Fruit fly (Drosophila melanogaster) whole organism, embryonic: ENCODE measurements around the gene CG43731.

Experiments
- CG10654 ChIP-seq: fragments of 200-800 bp; sonication (Bioruptor generic); optimal IDR thresholded peaks from 2 replicates; lab custom pipeline; 2016; ENCODE audit warnings: missing biosample characterization, missing genetic modification characterization
- CG11695 ChIP-seq: fragments of 200-800 bp; sonication (Bioruptor generic); IDR thresholded peaks from 3 replicates; pipeline ENCODE4 v1.3.6; 2022; ENCODE audit warnings: missing biosample characterization, missing genetic modification characterization
- CG12071 ChIP-seq: fragments of 200-800 bp; sonication (Bioruptor generic); optimal IDR thresholded peaks from 3 replicates; lab custom pipeline; 2018; ENCODE audit warnings: missing biosample characterization, mild to moderate bottlenecking, missing genetic modification characterization
- CG12104 ChIP-seq: fragments of 200-800 bp; sonication (Bioruptor generic); optimal IDR thresholded peaks from 3 replicates; lab custom pipeline; 2016; ENCODE audit warnings: missing biosample characterization, missing genetic modification characterization
- CG12219 ChIP-seq: fragments of 200-800 bp; sonication (Bioruptor generic); optimal IDR thresholded peaks from 3 replicates; lab custom pipeline; 2018; ENCODE audit warnings: missing biosample characterization, mild to moderate bottlenecking, missing genetic modification characterization
- CG13287 ChIP-seq: fragments of 200-800 bp; sonication (Bioruptor generic); IDR thresholded peaks from 2 replicates; pipeline ENCODE4 v1.3.6; 2022; ENCODE audit warnings: missing biosample characterization, missing genetic modification characterization; ENCODE audit not compliant: partially characterized antibody
- CG14860 ChIP-seq: fragments of 200-800 bp; sonication (Bioruptor generic); IDR thresholded peaks from 3 replicates; pipeline ENCODE4 v1.3.6; 2022; ENCODE audit warnings: missing biosample characterization, missing genetic modification characterization; ENCODE audit not compliant: partially characterized antibody
- CG18476 ChIP-seq: fragments of 200-800 bp; sonication (Bioruptor generic); optimal IDR thresholded peaks from 2 replicates; lab custom pipeline; 2016; ENCODE audit warnings: missing biosample characterization, mild to moderate bottlenecking, missing genetic modification characterization
- CG18764 ChIP-seq: fragments of 200-800 bp; sonication (Bioruptor generic); optimal IDR thresholded peaks from 3 replicates; lab custom pipeline; 2016; ENCODE audit warnings: missing biosample characterization, missing genetic modification characterization
- CG2712 ChIP-seq: fragments of 200-800 bp; optimal IDR thresholded peaks from 3 replicates; lab custom pipeline; 2019; ENCODE audit warnings: missing biosample characterization, mild to moderate bottlenecking, missing genetic modification characterization, moderate library complexity
- CG30020 ChIP-seq: fragments of 200-800 bp; optimal IDR thresholded peaks from 2 replicates; lab custom pipeline; 2019; ENCODE audit warnings: missing biosample characterization, mild to moderate bottlenecking, missing genetic modification characterization, moderate library complexity
- CG30403 ChIP-seq: fragments of 200-800 bp; sonication (Bioruptor generic); optimal IDR thresholded peaks from 3 replicates; lab custom pipeline; 2016; ENCODE audit warnings: missing biosample characterization, missing genetic modification characterization
- CG3065 ChIP-seq: fragments of 200-800 bp; sonication (Bioruptor generic); optimal IDR thresholded peaks from 2 replicates; lab custom pipeline; 2016; ENCODE audit warnings: missing biosample characterization, missing genetic modification characterization
- CG3838 ChIP-seq: fragments of 200-800 bp; sonication (Bioruptor generic); optimal IDR thresholded peaks from 3 replicates; lab custom pipeline; 2016; ENCODE audit warnings: missing biosample characterization, missing genetic modification characterization
- CG3847 ChIP-seq: fragments of 200-800 bp; sonication (Bioruptor generic); IDR thresholded peaks from 2 replicates; pipeline ENCODE4 v1.3.6; 2022; ENCODE audit warnings: missing biosample characterization, missing genetic modification characterization
- CG6654 ChIP-seq: fragments of 200-800 bp; sonication (Bioruptor generic); optimal IDR thresholded peaks from 2 replicates; lab custom pipeline; 2017; ENCODE audit warnings: missing biosample characterization, mild to moderate bottlenecking, missing genetic modification characterization
- CG8924 ChIP-seq: fragments of 200-800 bp; optimal IDR thresholded peaks from 3 replicates; lab custom pipeline; 2019; ENCODE audit warnings: missing biosample characterization, mild to moderate bottlenecking, missing genetic modification characterization, moderate library complexity
- Deaf1 ChIP-seq: fragments of 200-800 bp; optimal IDR thresholded peaks from 3 replicates; lab custom pipeline; 2019; ENCODE audit warnings: missing biosample characterization, mild to moderate bottlenecking, missing genetic modification characterization, moderate library complexity
- Dp ChIP-seq: fragments of 200-800 bp; sonication (Bioruptor generic); optimal IDR thresholded peaks from 2 replicates; lab custom pipeline; 2018; ENCODE audit warnings: missing biosample characterization, mild to moderate bottlenecking, missing genetic modification characterization, moderate library complexity
- ERR ChIP-seq: fragments of 200-800 bp; sonication (Bioruptor generic); optimal IDR thresholded peaks from 2 replicates; lab custom pipeline; 2016; ENCODE audit warnings: missing biosample characterization, missing genetic modification characterization
- Hmr ChIP-seq: fragments of 200-800 bp; sonication (Bioruptor generic); optimal IDR thresholded peaks from 3 replicates; lab custom pipeline; 2017; ENCODE audit warnings: mild to moderate bottlenecking, missing biosample characterization, missing genetic modification reagents, missing genetic modification characterization
- Hr51 ChIP-seq, 2 experiments: fragments of 200-800 bp; sonication (Bioruptor generic); optimal IDR thresholded peaks; 2 replicates in 1 of 2; 3 replicates in 1 of 2; lab custom pipeline; 2016 to 2018; ENCODE audit warnings: missing biosample characterization in 2 of 2, missing genetic modification characterization in 2 of 2, mild to moderate bottlenecking in 1 of 2, moderate library complexity in 1 of 2
- MESR4 ChIP-seq: fragments of 200-800 bp; sonication (Bioruptor generic); optimal IDR thresholded peaks from 2 replicates; lab custom pipeline; 2018; ENCODE audit warnings: missing biosample characterization, mild to moderate bottlenecking, missing genetic modification characterization, moderate library complexity
- Mes4 ChIP-seq: fragments of 200-800 bp; sonication (Bioruptor generic); optimal IDR thresholded peaks from 2 replicates; lab custom pipeline; 2016; ENCODE audit warnings: missing biosample characterization, missing genetic modification characterization
- Sox102F ChIP-seq: fragments of 200-800 bp; sonication (Bioruptor generic); optimal IDR thresholded peaks from 2 replicates; lab custom pipeline; 2018; ENCODE audit warnings: missing biosample characterization, mild to moderate bottlenecking, missing genetic modification characterization, moderate library complexity
- Stat92E ChIP-seq, 3 experiments: fragments of >200 bp in 2 of 3; fragments of 200-800 bp in 1 of 3; sonication (Bioruptor generic) in 1 of 3; optimal IDR thresholded peaks; 2 replicates each; lab custom pipeline; 2017 to 2019; ENCODE audit warnings: missing biosample characterization in 3 of 3, missing genetic modification characterization in 3 of 3, mild to moderate bottlenecking in 1 of 3, moderate library complexity in 1 of 3
- TFAM ChIP-seq: fragments of 200-800 bp; sonication (Bioruptor generic); optimal IDR thresholded peaks from 2 replicates; lab custom pipeline; 2017; ENCODE audit warnings: missing biosample characterization, missing genetic modification characterization, inconsistent platforms
- Xbp1 ChIP-seq: fragments of 200-800 bp; sonication (Bioruptor generic); optimal IDR thresholded peaks from 3 replicates; lab custom pipeline; 2016; ENCODE audit warnings: missing biosample characterization, mild to moderate bottlenecking, missing genetic modification characterization
- ap ChIP-seq: fragments of 200-800 bp; sonication (Bioruptor generic); IDR thresholded peaks from 2 replicates; pipeline ENCODE4 v1.3.6; 2022; ENCODE audit warnings: missing biosample characterization, missing genetic modification characterization
- ash1 ChIP-seq: fragments of 200-800 bp; sonication (Bioruptor generic); optimal IDR thresholded peaks from 2 replicates; lab custom pipeline; 2018; ENCODE audit warnings: missing biosample characterization, mild to moderate bottlenecking, missing genetic modification characterization
- cg ChIP-seq: fragments of 200-800 bp; sonication (Bioruptor generic); optimal IDR thresholded peaks from 3 replicates; lab custom pipeline; 2019; ENCODE audit warnings: missing biosample characterization, mild to moderate bottlenecking, missing genetic modification characterization, moderate library complexity
- danr ChIP-seq: fragments of 200-800 bp; sonication (Bioruptor generic); IDR thresholded peaks from 2 replicates; pipeline ENCODE4 v1.3.6; 2022; ENCODE audit warnings: missing biosample characterization, missing genetic modification characterization
- dpn ChIP-seq, 2 experiments: fragments of 200-800 bp; sonication (Bioruptor generic); optimal IDR thresholded peaks; 3 replicates each; lab custom pipeline; 2016; ENCODE audit warnings: missing biosample characterization in 2 of 2, missing genetic modification characterization in 2 of 2
- ems ChIP-seq: fragments of 200-800 bp; sonication (Bioruptor generic); optimal IDR thresholded peaks from 3 replicates; lab custom pipeline; 2016; ENCODE audit warnings: missing biosample characterization, missing genetic modification characterization
- esg ChIP-seq: fragments of 200-800 bp; sonication (Bioruptor generic); conservative IDR thresholded peaks from 2 replicates; pipeline ENCODE4 v1.3.6; 2022; ENCODE audit warnings: missing biosample characterization, missing genetic modification characterization
- ham ChIP-seq: fragments of 200-800 bp; sonication (Bioruptor generic); IDR thresholded peaks from 2 replicates; pipeline ENCODE4 v1.3.6; 2022; ENCODE audit warnings: missing biosample characterization, missing genetic modification characterization
- hb ChIP-seq: fragments of 200-800 bp; sonication (Bioruptor generic); IDR thresholded peaks from 3 replicates; pipeline ENCODE4 v1.3.6; 2022; ENCODE audit warnings: missing biosample characterization, missing genetic modification characterization; ENCODE audit not compliant: partially characterized antibody
- kni ChIP-seq: fragments of 200-800 bp; sonication (Bioruptor generic); optimal IDR thresholded peaks from 3 replicates; lab custom pipeline; 2017; ENCODE audit warnings: mild to moderate bottlenecking, missing biosample characterization, missing genetic modification reagents, missing genetic modification characterization
- lola ChIP-seq, 3 experiments: fragments of >200 bp in 2 of 3; fragments of 200-800 bp in 1 of 3; sonication (Bioruptor generic) in 1 of 3; optimal IDR thresholded peaks; 2 replicates each; lab custom pipeline; 2017 to 2019; ENCODE audit warnings: missing biosample characterization in 3 of 3, missing genetic modification characterization in 3 of 3, mild to moderate bottlenecking in 1 of 3, moderate library complexity in 1 of 3
- nerfin-1 ChIP-seq: fragments of 200-800 bp; sonication (Bioruptor generic); optimal IDR thresholded peaks from 3 replicates; lab custom pipeline; 2019; ENCODE audit warnings: missing biosample characterization, mild to moderate bottlenecking, missing genetic modification characterization, moderate library complexity
- onecut ChIP-seq: fragments of 200-800 bp; sonication (Bioruptor generic); IDR thresholded peaks from 2 replicates; pipeline ENCODE4 v1.3.6; 2022; ENCODE audit warnings: missing biosample characterization, missing genetic modification characterization
- pan ChIP-seq, 4 experiments: fragments of >200 bp in 3 of 4; fragments of 200-800 bp in 1 of 4; sonication (Bioruptor generic) in 1 of 4; optimal IDR thresholded peaks in 3 of 4; IDR thresholded peaks in 1 of 4; 2 replicates each; pipeline versions ENCODE4 v1.3.6 to Lab custom; 2017 to 2022; ENCODE audit warnings: missing biosample characterization in 2 of 4, missing genetic modification characterization in 2 of 4, mixed read lengths in 1 of 4
- phol ChIP-seq: fragments of 200-800 bp; sonication (Bioruptor generic); optimal IDR thresholded peaks from 3 replicates; lab custom pipeline; 2018; ENCODE audit warnings: missing biosample characterization, mild to moderate bottlenecking, missing genetic modification characterization, moderate library complexity
- row ChIP-seq: fragments of 200-800 bp; sonication (Bioruptor generic); IDR thresholded peaks from 3 replicates; pipeline ENCODE4 v1.3.6; 2022; ENCODE audit warnings: missing biosample characterization, missing genetic modification characterization
- sens ChIP-seq: fragments of 200-800 bp; sonication (Bioruptor generic); peaks from one replicate; lab custom pipeline; 2016; ENCODE audit warnings: missing biosample characterization, missing genetic modification characterization
- sens-2 ChIP-seq: fragments of 200-800 bp; sonication (Bioruptor generic); IDR thresholded peaks from 2 replicates; pipeline ENCODE4 v1.3.6; 2022; ENCODE audit warnings: missing biosample characterization, missing genetic modification characterization
- sna ChIP-seq: fragments of 200-800 bp; sonication (Bioruptor generic); IDR thresholded peaks from 2 replicates; pipeline ENCODE4 v1.3.6; 2022; ENCODE audit warnings: missing biosample characterization, missing genetic modification characterization; ENCODE audit not compliant: partially characterized antibody
- toy ChIP-seq: fragments of 200-800 bp; sonication (Bioruptor generic); IDR thresholded peaks from 2 replicates; pipeline ENCODE4 v1.3.6; 2022; ENCODE audit warnings: missing biosample characterization, missing genetic modification characterization

Gene CG43731

DNA sequence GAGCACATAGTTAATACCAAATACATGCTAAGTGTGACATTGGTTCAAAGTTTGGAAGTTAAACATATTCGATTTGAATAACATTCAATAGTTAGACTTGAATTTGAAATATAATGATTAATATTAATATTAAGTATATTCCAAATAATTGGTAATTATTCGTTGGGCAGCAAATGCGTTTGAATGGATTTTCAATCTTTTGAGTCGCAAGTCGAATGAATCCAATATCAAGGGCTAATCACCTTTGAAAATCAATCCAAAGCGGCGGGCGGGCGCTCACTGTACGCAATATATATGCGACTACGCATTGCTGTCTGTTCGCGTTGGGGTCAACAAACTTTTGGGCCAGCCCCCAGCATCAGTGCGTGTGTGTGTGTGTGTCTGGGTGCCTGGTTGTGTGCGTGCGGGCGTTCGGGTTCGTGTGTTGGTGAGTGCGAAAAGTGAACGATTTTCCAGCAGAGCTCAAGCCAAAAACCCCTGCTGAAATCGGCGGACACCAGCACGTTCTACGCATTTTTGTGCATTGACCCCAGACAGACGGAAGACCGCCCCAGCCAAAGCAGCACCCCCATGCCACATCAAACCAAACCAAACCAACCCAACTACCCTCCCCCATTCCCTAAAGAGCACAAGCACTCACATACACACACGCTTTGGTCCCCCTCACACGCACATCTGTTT is 36.7 kb downstream of the CG43731 start (continued):
- TF ChIP-seq CG13287 (GFP tag; lab: Robert Waterston, UW) = no peak
- TF ChIP-seq Dp (GFP tag; lab: Kevin White, UChicago) = no peak
- TF ChIP-seq sens (GFP tag; lab: Kevin White, UChicago) = no peak
- TF ChIP-seq CG30020 (tag; lab: Kevin White, UChicago) = no peak
- peak; percentile 48 for TF ChIP-seq onecut
- no peak for TF ChIP-seq CG14860 (GFP tag; lab: Robert Waterston, UW)
- TF ChIP-seq toy = no peak
- TF ChIP-seq CG18476 (GFP tag; lab: Kevin White, UChicago) = no peak
- TF ChIP-seq ap (GFP tag; lab: Robert Waterston, UW) = no peak
- peak; percentile 79 for TF ChIP-seq cg
- TF ChIP-seq CG12071 = no peak
- no peak for TF ChIP-seq Deaf1
- TF ChIP-seq Sox102F (GFP tag; lab: Kevin White, UChicago) = peak; percentile 37
- no peak for TF ChIP-seq ash1 (GFP tag; lab: Kevin White, UChicago)
- no peak for TF ChIP-seq ham (GFP tag; lab: Robert Waterston, UW)
- TF ChIP-seq nerfin-1 (tag; lab: Kevin White, UChicago) = no peak
- TF ChIP-seq Mes4 (GFP tag; lab: Kevin White, UChicago) = no peak
- no peak for TF ChIP-seq pan (optimal IDR thresholded peaks at IDR 0.05; lab: Kevin White, UChicago)
- TF ChIP-seq pan (GFP tag; optimal IDR thresholded peaks at IDR 0.05 in 1 of 2, IDR thresholded peaks at IDR 0.05 in 1 of 2) = no peak
- TF ChIP-seq danr (GFP tag; lab: Robert Waterston, UW) = no peak
- no peak for TF ChIP-seq CG3847 (GFP tag; lab: Robert Waterston, UW)
- TF ChIP-seq Hmr (GFP tag; lab: Kevin White, UChicago) = peak; percentile 43
- peak; percentile 13 for TF ChIP-seq kni (GFP tag; lab: Kevin White, UChicago)
- no peak for TF ChIP-seq esg (GFP tag; lab: Robert Waterston, UW)
- no peak for TF ChIP-seq MESR4 (GFP tag; lab: Kevin White, UChicago)
- peak; percentile 13 for TF ChIP-seq CG30403
- peak; percentile 44 for TF ChIP-seq phol (tag; lab: Kevin White, UChicago)
- TF ChIP-seq CG2712 = peak; percentile 47
- no peak for TF ChIP-seq Stat92E (GFP tag; optimal IDR thresholded peaks at IDR 0.05; lab: Kevin White, UChicago)
- no peak for TF ChIP-seq CG12104
- TF ChIP-seq CG3065 (GFP tag; lab: Kevin White, UChicago) = no peak
- TF ChIP-seq row (GFP tag; lab: Robert Waterston, UW) = peak; percentile 33; the same call in 1 of the 3 replicates
- no peak for TF ChIP-seq sna
- TF ChIP-seq CG11695 (GFP tag; lab: Robert Waterston, UW) = no peak
- no peak for TF ChIP-seq CG8924
- TF ChIP-seq CG10654 (GFP tag; lab: Kevin White, UChicago) = no peak
- no peak for TF ChIP-seq CG18764 (GFP tag; lab: Kevin White, UChicago)
- TF ChIP-seq ems (GFP tag; lab: Kevin White, UChicago) = no peak
- TF ChIP-seq hb (GFP tag; lab: Robert Waterston, UW) = no peak
- peak; percentile 12 for TF ChIP-seq Xbp1 (GFP tag; lab: Kevin White, UChicago)
- no peak for TF ChIP-seq sens-2 (GFP tag; lab: Robert Waterston, UW)
- TF ChIP-seq CG3838 = no peak
- TF ChIP-seq dpn (GFP tag; optimal IDR thresholded peaks at IDR 0.05; lab: Kevin White, UChicago) = peak in 1 of 2 experiments; percentile 21
- TF ChIP-seq TFAM (GFP tag; lab: Kevin White, UChicago) = no peak
- TF ChIP-seq CG12219 (GFP tag; lab: Kevin White, UChicago) = no peak
- TF ChIP-seq lola (GFP tag; optimal IDR thresholded peaks at IDR 0.05; lab: Kevin White, UChicago) = peak in 1 of 3 experiments; percentile 9
- no peak for TF ChIP-seq ERR (GFP tag; lab: Kevin White, UChicago)
- no peak for TF ChIP-seq CG6654
- TF ChIP-seq Hr51 (GFP tag; optimal IDR thresholded peaks at IDR 0.05; lab: Kevin White, UChicago) = peak in 1 of 2 experiments; percentile 23
